In genomic region chrIV:15049288-15050094, ce11 we compare ENCODE assay signal across 1 worm cellular context.
TF ChIP-seq lines count a peak whose summit lies in the region.

No protein-coding gene starts in this region.

TF ChIP-seq in whole organism, L4 larva, 104 proteins besides CTCF, POLR2A, EP300 and RAD21 (continued from another document):
- TF ChIP-seq snpc-1.2 (GFP tag; IDR thresholded peaks at IDR 0.05; lab: Robert Waterston, UW): 0 out of 2 replicates have a peak, but pooled peaks have one; percentile 32
